Fruit fly (Drosophila melanogaster): ENCODE data around the gene grp.

Gene grp

DNA sequence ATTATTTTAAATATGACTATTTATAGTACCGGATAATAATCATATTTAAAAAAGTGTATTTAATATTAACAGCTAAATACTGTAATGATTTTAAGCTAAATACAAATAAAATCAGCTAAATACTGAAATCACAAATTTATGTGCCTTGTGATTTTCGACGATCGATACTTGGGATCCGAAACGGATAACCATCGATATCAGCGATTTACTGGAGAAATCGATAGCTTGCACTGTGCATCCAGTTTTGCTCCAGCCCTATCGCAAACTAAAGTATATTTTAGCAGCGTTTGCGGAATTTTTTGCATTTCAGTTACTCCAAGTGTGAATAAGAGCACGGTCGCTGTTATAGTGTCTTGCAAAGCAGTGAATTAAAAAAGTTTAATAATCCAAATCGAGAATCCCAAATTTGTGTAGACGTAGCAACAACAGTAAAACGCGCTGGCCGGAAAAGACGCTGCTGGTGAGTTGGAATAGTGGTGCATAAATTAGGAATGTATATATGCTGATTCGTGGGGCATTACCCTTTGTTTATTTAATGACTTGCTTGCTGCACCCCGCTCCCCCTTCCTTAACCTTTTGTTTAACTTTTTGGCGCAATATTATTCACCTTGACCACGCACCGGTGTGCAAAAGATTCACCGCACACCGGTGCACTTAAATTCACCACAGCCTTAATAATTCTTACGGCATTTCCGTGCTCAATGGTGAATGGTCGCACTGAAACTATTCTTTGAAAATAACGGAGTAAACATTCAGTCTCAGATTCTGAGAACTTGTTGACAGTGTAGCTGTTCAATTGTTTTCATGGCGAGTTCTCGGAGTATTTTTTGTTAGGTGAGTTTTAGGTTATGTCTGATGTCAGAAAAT lies at the start of gene grp, which contains the start of gene squ (continued):
- TF ChIP-seq CG10209 (GFP tag; optimal IDR thresholded peaks at IDR 0.05) (no peak), CG17802 (tag; optimal IDR thresholded peaks at IDR 0.05) (no peak), Side (GFP tag; optimal IDR thresholded peaks at IDR 0.05) (peak; percentile 20), CG1602 (GFP tag; optimal IDR thresholded peaks at IDR 0.05) (no peak), D19A (tag; optimal IDR thresholded peaks at IDR 0.05) (peak; percentile 63), ems (GFP tag; optimal IDR thresholded peaks at IDR 0.05) (no peak), CG2875 (GFP tag; optimal IDR thresholded peaks at IDR 0.05) (peak; percentile 8), BEAF-32 (GFP tag; optimal IDR thresholded peaks at IDR 0.05) (peak; percentile 88), Dp (GFP tag; optimal IDR thresholded peaks at IDR 0.05) (peak; percentile 68), MESR4 (GFP tag; optimal IDR thresholded peaks at IDR 0.05) (peak; percentile 35), cg (GFP tag; optimal IDR thresholded peaks at IDR 0.05) (peak; percentile 6), yki (optimal IDR thresholded peaks at IDR 0.05) (no peak), CG34376 (GFP tag; optimal IDR thresholded peaks at IDR 0.05) (peak; percentile 38), Dll (GFP tag; IDR thresholded peaks at IDR 0.05; ENCODE audit: partially characterized antibody) (peak; percentile 93), NfI (GFP tag; optimal IDR thresholded peaks at IDR 0.05) (no peak), CG34422 (GFP tag; IDR thresholded peaks at IDR 0.05) (peak; percentile 84; the same call in 1 of the 3 replicates), CG17186 (GFP tag; optimal IDR thresholded peaks at IDR 0.05) (peak; percentile 47), fd64A (GFP tag; optimal IDR thresholded peaks at IDR 0.05) (no peak), Oaz (GFP tag; IDR thresholded peaks at IDR 0.05) (no peak), chm (GFP tag; IDR thresholded peaks at IDR 0.05) (no peak), CG14050 (GFP tag; IDR thresholded peaks at IDR 0.05) (no peak), CG2202 (tag; optimal IDR thresholded peaks at IDR 0.05) (no peak), CG4328 (GFP tag; optimal IDR thresholded peaks at IDR 0.05) (no peak), Xbp1 (GFP tag; optimal IDR thresholded peaks at IDR 0.05) (no peak), CG8944 (GFP tag; optimal IDR thresholded peaks at IDR 0.05) (no peak), CG7357 (GFP tag; IDR thresholded peaks at IDR 0.05) (no peak), bbx (GFP tag; IDR thresholded peaks at IDR 0.05; ENCODE audit: partially characterized antibody) (peak; percentile 97), gsb-n (tag; optimal IDR thresholded peaks at IDR 0.05) (peak; percentile 51), CkIIα-i1 (GFP tag; IDR thresholded peaks at IDR 0.05) (peak; percentile 9; the same call in 1 of the 2 replicates), rib (GFP tag; IDR thresholded peaks at IDR 0.05) (peak; percentile 36; the same call in 1 of the 2 replicates), amos (GFP tag; IDR thresholded peaks at IDR 0.05; ENCODE audit: partially characterized antibody) (peak; percentile 96), CG7839 (tag; optimal IDR thresholded peaks at IDR 0.05) (peak; percentile 17), Doc2 (GFP tag; IDR thresholded peaks at IDR 0.05) (no peak), CG13624 (GFP tag; optimal IDR thresholded peaks at IDR 0.05) (no peak), CG8359 (GFP tag; optimal IDR thresholded peaks at IDR 0.05; ENCODE audit: borderline replicate concordance) (no peak), Sin3A (optimal IDR thresholded peaks at IDR 0.05) (peak; percentile 65), CG15601 (tag; optimal IDR thresholded peaks at IDR 0.05) (peak; percentile 34), kni (GFP tag; optimal IDR thresholded peaks at IDR 0.05) (no peak), HmgD (GFP tag; optimal IDR thresholded peaks at IDR 0.05) (no peak), CG2129 (GFP tag; IDR thresholded peaks at IDR 0.05; ENCODE audit: partially characterized antibody) (peak; percentile 61), H15 (GFP tag; IDR thresholded peaks at IDR 0.05) (no peak), YL-1 (GFP tag; optimal IDR thresholded peaks at IDR 0.05) (peak; percentile 19), zen (tag; optimal IDR thresholded peaks at IDR 0.05) (peak; percentile 45), CG11504 (tag; optimal IDR thresholded peaks at IDR 0.05) (no peak), Bgb (GFP tag; IDR thresholded peaks at IDR 0.05; ENCODE audit: partially characterized antibody) (peak; percentile 98), CG11723 (GFP tag; optimal IDR thresholded peaks at IDR 0.05) (no peak), Med (GFP tag) (peak; percentile 80), CG9797 (GFP tag; optimal IDR thresholded peaks at IDR 0.05) (peak; percentile 59), Ravus (GFP tag; IDR thresholded peaks at IDR 0.05) (no peak)
